Worm (Caenorhabditis elegans) whole organism, young adult: Measurements from ENCODE around the gene F53E2.2.

ENCODE experiments used
- F37B4.10 ChIP-seq: fragments of 200-800 bp; sonication (Bioruptor generic); IDR thresholded peaks from 2 replicates; pipeline ENCODE4 v1.3.6; 2022; ENCODE audit warnings: missing genetic modification characterization, missing compliant biosample characterization
- ceh-40 ChIP-seq: fragments of 200-800 bp; sonication (Bioruptor generic); IDR thresholded peaks from 2 replicates; pipeline ENCODE4 v1.3.6; 2022; ENCODE audit warnings: missing genetic modification characterization, missing compliant biosample characterization
- dpl-1 ChIP-seq: fragments of 150-350 bp; optimal IDR thresholded peaks from 2 replicates; lab custom pipeline; 2014; ENCODE audit warnings: missing biosample characterization, missing genetic modification reagents, missing genetic modification characterization
- fkh-3 ChIP-seq: sonication (generic microtip); optimal IDR thresholded peaks from 2 replicates; lab custom pipeline; 2016; ENCODE audit warnings: mild to moderate bottlenecking, missing genetic modification characterization, missing compliant biosample characterization
- lin-35 ChIP-seq, 3 experiments: fragments of 150-350 bp in 2 of 3; sonication (generic microtip) in 1 of 3; optimal IDR thresholded peaks; 2 replicates each; lab custom pipeline; 2014 to 2018; ENCODE audit warnings: missing biosample characterization in 3 of 3, missing genetic modification characterization in 3 of 3, missing genetic modification reagents in 3 of 3
- lsy-27 ChIP-seq: sonication (generic microtip); optimal IDR thresholded peaks from 2 replicates; lab custom pipeline; 2017; ENCODE audit warnings: missing genetic modification characterization, mild to moderate bottlenecking, missing compliant biosample characterization, antibody characterized with exemption, missing genotype, borderline replicate concordance; ENCODE audit not compliant: insufficient read depth
- pha-4 ChIP-seq: fragments of 150-350 bp; sonication (generic microtip); optimal IDR thresholded peaks from 2 replicates; lab custom pipeline; 2014; ENCODE audit warnings: missing biosample characterization, missing genetic modification reagents, missing genetic modification characterization
- repo-1 ChIP-seq: sonication (generic microtip); optimal IDR thresholded peaks from 2 replicates; lab custom pipeline; 2017; ENCODE audit warnings: mild to moderate bottlenecking, missing genetic modification characterization, missing compliant biosample characterization
- snpc-4 ChIP-seq, 5 experiments: fragments of 150-350 bp in 1 of 5; sonication (generic microtip) in 4 of 5; optimal IDR thresholded peaks; 2 replicates each; lab custom pipeline; 2014 to 2018; ENCODE audit warnings: missing genetic modification characterization in 5 of 5, missing biosample characterization in 3 of 5, antibody characterized with exemption in 2 of 5, mild to moderate bottlenecking in 2 of 5, missing compliant biosample characterization in 2 of 5, missing genotype in 2 of 5, moderate library complexity in 2 of 5, missing genetic modification reagents in 1 of 5
- unc-62 ChIP-seq: fragments of 150-350 bp; optimal IDR thresholded peaks from 2 replicates; lab custom pipeline; 2014; ENCODE audit warnings: missing biosample characterization, missing genetic modification reagents, missing genetic modification characterization

- no peak for TF ChIP-seq snpc-4 (GFP tag; optimal IDR thresholded peaks at IDR 0.05; lab: Kevin White, UChicago)
- TF ChIP-seq snpc-4 (tag; optimal IDR thresholded peaks at IDR 0.05; lab: Kevin White, UChicago): no peak
- TF ChIP-seq ceh-40 (GFP tag; lab: Robert Waterston, UW): no peak
- no peak for TF ChIP-seq unc-62
- TF ChIP-seq lin-35 (GFP tag; optimal IDR thresholded peaks at IDR 0.05; lab: Kevin White, UChicago): no peak
- no peak for TF ChIP-seq F37B4.10 (GFP tag; lab: Robert Waterston, UW)
- no peak for TF ChIP-seq fkh-3 (tag; lab: Kevin White, UChicago)
- no peak for TF ChIP-seq lsy-27 (tag; lab: Kevin White, UChicago)
- no peak for TF ChIP-seq pha-4
- no peak for TF ChIP-seq dpl-1 (GFP tag; lab: Kevin White, UChicago)
- no peak for TF ChIP-seq repo-1 (tag; lab: Kevin White, UChicago)
Observed at ce11 chrV:1486031-1486430, 11.1 kb downstream of the F53E2.2 start.
